Worm (Caenorhabditis elegans) whole organism, young adult: ENCODE measurements around the gene dhs-13.

ENCODE experiments used
- C06A6.2 ChIP-seq: fragments of 200-800 bp; sonication (Bioruptor generic); conservative IDR thresholded peaks from 2 replicates; pipeline ENCODE4 v1.3.6; 2022; ENCODE audit warnings: missing genetic modification characterization, missing compliant biosample characterization
- F39B2.1 ChIP-seq: fragments of 200-800 bp; sonication (Bioruptor generic); IDR thresholded peaks from 2 replicates; pipeline ENCODE4 v1.3.6; 2022; ENCODE audit warnings: missing genetic modification reagents, missing genetic modification characterization, missing compliant biosample characterization
- Y79H2A.3 ChIP-seq: fragments of 200-800 bp; sonication (Bioruptor generic); conservative IDR thresholded peaks from 2 replicates; pipeline ENCODE4 v1.3.6; 2022; ENCODE audit warnings: missing genetic modification reagents, missing genetic modification characterization, missing compliant biosample characterization
- Y95B8A.8 ChIP-seq: fragments of 200-800 bp; sonication (Bioruptor generic); IDR thresholded peaks from 2 replicates; pipeline ENCODE4 v1.3.6; 2022; ENCODE audit warnings: missing genetic modification reagents, missing genetic modification characterization, missing compliant biosample characterization
- ZK185.1 ChIP-seq: sonication (generic microtip); optimal IDR thresholded peaks from 2 replicates; lab custom pipeline; 2016; ENCODE audit warnings: mild to moderate bottlenecking, missing genetic modification characterization, missing compliant biosample characterization; ENCODE audit not compliant: poor library complexity, severe bottlenecking
- aptf-2 ChIP-seq: fragments of 200-800 bp; sonication (Bioruptor generic); conservative IDR thresholded peaks from 2 replicates; pipeline ENCODE4 v1.3.6; 2022; ENCODE audit warnings: missing genetic modification reagents, missing genetic modification characterization, missing compliant biosample characterization
- attf-5 ChIP-seq: fragments of 200-800 bp; sonication (Bioruptor generic); optimal IDR thresholded peaks from 2 replicates; lab custom pipeline; 2018; ENCODE audit warnings: mild to moderate bottlenecking, missing genetic modification characterization, missing compliant biosample characterization
- attf-6 ChIP-seq: fragments of 200-800 bp; sonication (Bioruptor generic); IDR thresholded peaks from 2 replicates; pipeline ENCODE4 v1.3.6; 2022; ENCODE audit warnings: missing genetic modification reagents, missing genetic modification characterization, missing compliant biosample characterization
- bed-1 ChIP-seq: fragments of 200-800 bp; sonication (Bioruptor generic); IDR thresholded peaks from 2 replicates; pipeline ENCODE4 v1.3.6; 2022; ENCODE audit warnings: missing genetic modification reagents, missing genetic modification characterization, missing compliant biosample characterization
- bed-2 ChIP-seq: fragments of 200-800 bp; sonication (Bioruptor generic); IDR thresholded peaks from 2 replicates; pipeline ENCODE4 v1.3.6; 2022; ENCODE audit warnings: missing genetic modification reagents, missing genetic modification characterization, missing compliant biosample characterization
- cebp-1 ChIP-seq, 2 experiments: fragments of 200-800 bp in 1 of 2; sonication (Bioruptor generic) in 1 of 2; sonication (generic microtip) in 1 of 2; IDR thresholded peaks in 1 of 2; optimal IDR thresholded peaks in 1 of 2; 2 replicates each; pipeline versions ENCODE4 v1.3.6 to Lab custom; 2017 to 2022; ENCODE audit warnings: missing compliant biosample characterization in 2 of 2, missing genetic modification characterization in 2 of 2, mild to moderate bottlenecking in 1 of 2, missing genetic modification reagents in 1 of 2, moderate library complexity in 1 of 2
- ceh-40 ChIP-seq: fragments of 200-800 bp; sonication (Bioruptor generic); IDR thresholded peaks from 2 replicates; pipeline ENCODE4 v1.3.6; 2022; ENCODE audit warnings: missing genetic modification characterization, missing compliant biosample characterization
- dox-1 ChIP-seq: fragments of 200-800 bp; sonication (Bioruptor generic); IDR thresholded peaks from 2 replicates; pipeline ENCODE4 v1.3.6; 2022; ENCODE audit warnings: missing genetic modification reagents, missing genetic modification characterization, missing compliant biosample characterization
- egl-44 ChIP-seq: fragments of 200-800 bp; sonication (Bioruptor generic); IDR thresholded peaks from 2 replicates; pipeline ENCODE4 v1.3.6; 2022; ENCODE audit warnings: missing genetic modification reagents, missing genetic modification characterization, missing compliant biosample characterization
- hrde-1 ChIP-seq: sonication (generic microtip); optimal IDR thresholded peaks from 2 replicates; lab custom pipeline; 2016; ENCODE audit warnings: missing genetic modification characterization, mild to moderate bottlenecking, missing compliant biosample characterization, moderate library complexity, missing genotype, missing genetic modification reagents, borderline replicate concordance
- let-607 ChIP-seq, 2 experiments: fragments of 200-800 bp in 1 of 2; sonication (Bioruptor generic) in 1 of 2; sonication (generic microtip) in 1 of 2; optimal IDR thresholded peaks; 2 replicates each; lab custom pipeline; 2016 to 2018; ENCODE audit warnings: mild to moderate bottlenecking in 2 of 2, missing compliant biosample characterization in 2 of 2, missing genetic modification characterization in 2 of 2, moderate library complexity in 2 of 2, missing genotype in 1 of 2
- lin-26 ChIP-seq: fragments of 200-800 bp; sonication (Bioruptor generic); IDR thresholded peaks from 2 replicates; pipeline ENCODE4 v1.3.6; 2022; ENCODE audit warnings: missing genetic modification reagents, missing genetic modification characterization, missing compliant biosample characterization
- lin-40 ChIP-seq: sonication (generic microtip); optimal IDR thresholded peaks from 2 replicates; lab custom pipeline; 2016; ENCODE audit warnings: missing genetic modification characterization, mild to moderate bottlenecking, missing compliant biosample characterization, missing genotype, missing genetic modification reagents
- lin-54 ChIP-seq: fragments of 200-800 bp; sonication (Bioruptor generic); optimal IDR thresholded peaks from 2 replicates; lab custom pipeline; 2018; ENCODE audit warnings: mild to moderate bottlenecking, missing genetic modification characterization, missing compliant biosample characterization
- lsl-1 ChIP-seq: fragments of 200-800 bp; sonication (Bioruptor generic); optimal IDR thresholded peaks from 2 replicates; lab custom pipeline; 2018; ENCODE audit warnings: mild to moderate bottlenecking, missing genetic modification characterization, moderate library complexity, missing compliant biosample characterization
- madf-10 ChIP-seq: sonication (generic microtip); optimal IDR thresholded peaks from 2 replicates; lab custom pipeline; 2016; ENCODE audit warnings: mild to moderate bottlenecking, missing genetic modification characterization, missing compliant biosample characterization
- madf-6 ChIP-seq: fragments of 200-800 bp; sonication (Bioruptor generic); IDR thresholded peaks from 2 replicates; pipeline ENCODE4 v1.3.6; 2022; ENCODE audit warnings: missing genetic modification reagents, missing genetic modification characterization, missing compliant biosample characterization
- madf-8 ChIP-seq: fragments of 200-800 bp; sonication (Bioruptor generic); conservative IDR thresholded peaks from 2 replicates; pipeline ENCODE4 v1.3.6; 2022; ENCODE audit warnings: missing genetic modification reagents, missing genetic modification characterization, missing compliant biosample characterization
- mxl-1 ChIP-seq: sonication (generic microtip); optimal IDR thresholded peaks from 2 replicates; lab custom pipeline; 2016; ENCODE audit warnings: missing genetic modification characterization, missing compliant biosample characterization
- nfyb-1 ChIP-seq: fragments of 200-800 bp; sonication (Bioruptor generic); IDR thresholded peaks from 2 replicates; pipeline ENCODE4 v1.3.6; 2022; ENCODE audit warnings: missing genetic modification reagents, missing genetic modification characterization, missing compliant biosample characterization
- nhr-27 ChIP-seq: fragments of 200-800 bp; sonication (Bioruptor generic); optimal IDR thresholded peaks from 2 replicates; lab custom pipeline; 2018; ENCODE audit warnings: mild to moderate bottlenecking, missing genetic modification characterization, moderate library complexity, missing compliant biosample characterization
- nhr-90 ChIP-seq: sonication (generic microtip); optimal IDR thresholded peaks from 2 replicates; lab custom pipeline; 2016; ENCODE audit warnings: missing genotype, mild to moderate bottlenecking, missing genetic modification characterization, missing compliant biosample characterization
- pbrm-1 ChIP-seq: fragments of 200-800 bp; sonication (Bioruptor generic); IDR thresholded peaks from 2 replicates; pipeline ENCODE4 v1.3.6; 2022; ENCODE audit warnings: missing genetic modification reagents, missing genetic modification characterization, missing compliant biosample characterization
- pha-4 ChIP-seq: fragments of 150-350 bp; sonication (generic microtip); optimal IDR thresholded peaks from 2 replicates; lab custom pipeline; 2014; ENCODE audit warnings: missing biosample characterization, missing genetic modification reagents, missing genetic modification characterization
- rcor-1 ChIP-seq: fragments of 200-800 bp; sonication (Bioruptor generic); IDR thresholded peaks from 2 replicates; pipeline ENCODE4 v1.3.6; 2022; ENCODE audit warnings: missing genetic modification reagents, missing genetic modification characterization, missing compliant biosample characterization
- sea-2 ChIP-seq: fragments of 200-800 bp; sonication (Bioruptor generic); IDR thresholded peaks from 2 replicates; pipeline ENCODE4 v1.3.6; 2022; ENCODE audit warnings: missing genetic modification characterization, missing compliant biosample characterization
- somi-1 ChIP-seq: fragments of 200-800 bp; sonication (Bioruptor generic); optimal IDR thresholded peaks from 2 replicates; lab custom pipeline; 2018; ENCODE audit warnings: mild to moderate bottlenecking, missing genetic modification characterization, missing compliant biosample characterization
- tbp1 ChIP-seq: fragments of 200-800 bp; sonication (Bioruptor generic); optimal IDR thresholded peaks from 2 replicates; lab custom pipeline; 2018; ENCODE audit warnings: mild to moderate bottlenecking, missing genetic modification characterization, missing compliant biosample characterization
- unc-62 ChIP-seq: fragments of 150-350 bp; optimal IDR thresholded peaks from 2 replicates; lab custom pipeline; 2014; ENCODE audit warnings: missing biosample characterization, missing genetic modification reagents, missing genetic modification characterization
- zfh-2 ChIP-seq: fragments of 200-800 bp; sonication (Bioruptor generic); conservative IDR thresholded peaks from 2 replicates; pipeline ENCODE4 v1.3.6; 2022; ENCODE audit warnings: missing genetic modification reagents, missing genetic modification characterization, missing compliant biosample characterization
- ztf-22 ChIP-seq: fragments of 200-800 bp; sonication (Bioruptor generic); optimal IDR thresholded peaks from 2 replicates; lab custom pipeline; 2018; ENCODE audit warnings: mild to moderate bottlenecking, missing genetic modification characterization, moderate library complexity, missing compliant biosample characterization
- ztf-28 ChIP-seq: fragments of 200-800 bp; sonication (Bioruptor generic); IDR thresholded peaks from 2 replicates; pipeline ENCODE4 v1.3.6; 2022; ENCODE audit warnings: missing genetic modification reagents, missing genetic modification characterization, missing compliant biosample characterization

Gene dhs-13

ce11 chrV:1719927-1720326 is 51.6 kb downstream of the dhs-13 start, which contains the start of gene srw-102:
Gene srw-102, plus strand, starts transcription at chrV:1720227.
- TF ChIP-seq nfyb-1 (GFP tag; lab: Robert Waterston, UW) = no peak
- TF ChIP-seq hrde-1 (tag; lab: Kevin White, UChicago) = no peak
- no peak for TF ChIP-seq sea-2
- TF ChIP-seq let-607 (tag; optimal IDR thresholded peaks at IDR 0.05; lab: Kevin White, UChicago) = no peak
- TF ChIP-seq Y79H2A.3 = no peak
- no peak for TF ChIP-seq pbrm-1
- TF ChIP-seq pha-4 = no peak
- no peak for TF ChIP-seq aptf-2 (GFP tag; lab: Robert Waterston, UW)
- TF ChIP-seq F39B2.1 = no peak
- no peak for TF ChIP-seq ztf-28 (GFP tag; lab: Robert Waterston, UW)
- no peak for TF ChIP-seq lin-54 (GFP tag; lab: Kevin White, UChicago)

- TF ChIP-seq dox-1 (GFP tag; lab: Robert Waterston, UW) = no peak
- no peak for TF ChIP-seq ZK185.1 (tag; lab: Kevin White, UChicago)
- TF ChIP-seq zfh-2 (GFP tag; lab: Robert Waterston, UW) = no peak
- no peak for TF ChIP-seq cebp-1 (GFP tag; IDR thresholded peaks at IDR 0.05; lab: Robert Waterston, UW)
- no peak for TF ChIP-seq cebp-1 (tag; optimal IDR thresholded peaks at IDR 0.05; lab: Kevin White, UChicago)
- TF ChIP-seq ztf-22 (GFP tag; lab: Kevin White, UChicago) = no peak
- no peak for TF ChIP-seq C06A6.2 (GFP tag; lab: Robert Waterston, UW)
- no peak for TF ChIP-seq lsl-1 (GFP tag; lab: Kevin White, UChicago)
- TF ChIP-seq nhr-90 (tag; lab: Kevin White, UChicago) = no peak
- TF ChIP-seq lin-26 (GFP tag; lab: Robert Waterston, UW) = no peak
- TF ChIP-seq rcor-1 = no peak
- TF ChIP-seq somi-1 = no peak
- TF ChIP-seq, all 124 proteins: peak for 0
These were observed 53.3 kb downstream of the dhs-13 start for ce11 chrV:1718232-1718631.

ce11 chrV:1716892-1717291 is 54.6 kb downstream of the dhs-13 start, which contains the start of gene srw-103:
Gene srw-103, plus strand, starts transcription at chrV:1717192.
- no peak for TF ChIP-seq mxl-1 (tag; lab: Kevin White, UChicago)
- TF ChIP-seq rcor-1 = no peak
- TF ChIP-seq egl-44 (GFP tag; lab: Robert Waterston, UW) = no peak
- no peak for TF ChIP-seq madf-8 (GFP tag; lab: Robert Waterston, UW)
- TF ChIP-seq pha-4 = no peak
- no peak for TF ChIP-seq lin-40 (tag; lab: Kevin White, UChicago)
- TF ChIP-seq nhr-27 = no peak
- no peak for TF ChIP-seq madf-10 (tag; lab: Kevin White, UChicago)
- TF ChIP-seq Y95B8A.8 (GFP tag; lab: Robert Waterston, UW) = no peak
- TF ChIP-seq attf-5 (GFP tag; lab: Kevin White, UChicago) = no peak
- no peak for TF ChIP-seq unc-62 (GFP tag; lab: Kevin White, UChicago)
- TF ChIP-seq attf-6 (GFP tag; lab: Robert Waterston, UW) = no peak
- no peak for TF ChIP-seq madf-6
- TF ChIP-seq bed-1 (GFP tag; lab: Robert Waterston, UW) = no peak
- TF ChIP-seq ceh-40 (GFP tag; lab: Robert Waterston, UW) = no peak
- TF ChIP-seq zfh-2 (GFP tag; lab: Robert Waterston, UW) = no peak
- TF ChIP-seq tbp1 (GFP tag; lab: Kevin White, UChicago) = no peak
- TF ChIP-seq bed-2 (GFP tag; lab: Robert Waterston, UW) = no peak
